Worm (Caenorhabditis elegans): ENCODE measurements around the gene str-252.

The str-252 gene

ce11 chrV:13909400-13909799 is 6.9 kb upstream of the str-252 start, which contains the start of gene C06B3.7 (continued):
- no peak for TF ChIP-seq ztf-11 (tag; optimal IDR thresholded peaks at IDR 0.05)
- TF ChIP-seq alr-1 (tag; optimal IDR thresholded peaks at IDR 0.05), result no peak
- TF ChIP-seq elt-3 (tag; optimal IDR thresholded peaks at IDR 0.05), result no peak
- TF ChIP-seq zag-1 (tag; optimal IDR thresholded peaks at IDR 0.05), result no peak

ce11 chrV:13915390-13915789 is 906 bp upstream of the str-252 start, which contains the start of gene gcy-32:
Gene gcy-32, minus strand, starts transcription at chrV:13915490.
- TF ChIP-seq ceh-16 (tag; optimal IDR thresholded peaks at IDR 0.05), result no peak
- no peak for TF ChIP-seq lin-39 (tag; optimal IDR thresholded peaks at IDR 0.05)
- TF ChIP-seq skn-1 (tag; optimal IDR thresholded peaks at IDR 0.05), result no peak
- TF ChIP-seq nhr-129 (tag; optimal IDR thresholded peaks at IDR 0.05), result no peak
- TF ChIP-seq unc-62 (GFP tag; optimal IDR thresholded peaks at IDR 0.05), result no peak
- TF ChIP-seq Y55F3AM.14 (GFP tag; optimal IDR thresholded peaks at IDR 0.05), result no peak
- TF ChIP-seq alr-1 (tag; optimal IDR thresholded peaks at IDR 0.05), result no peak
- no peak for TF ChIP-seq blmp-1 (tag; optimal IDR thresholded peaks at IDR 0.05; ENCODE audit: insufficient read depth)

DNA sequence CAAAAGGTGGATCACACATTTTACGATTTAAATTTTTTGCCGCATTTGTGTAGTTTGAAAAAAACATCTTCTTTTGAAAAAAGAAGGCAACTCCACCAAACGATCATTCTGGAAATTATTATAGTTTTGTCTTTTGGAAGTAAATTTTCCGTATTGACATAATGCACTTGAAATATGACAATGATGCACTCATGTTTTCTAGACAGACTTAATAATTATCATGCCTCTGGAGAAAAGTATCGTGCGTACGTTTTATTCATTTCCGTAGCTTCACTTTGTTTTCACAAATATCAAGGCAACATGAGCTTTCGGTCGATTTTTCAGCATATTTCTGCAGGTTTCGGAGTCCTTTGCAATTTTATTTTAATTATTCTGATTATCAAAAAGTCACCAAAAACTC is 2.0 kb downstream of the str-252 start, which contains the start of gene str-250:
Gene str-250, plus strand, starts transcription at position 301 of the 400 bp plus-strand sequence.
- TF ChIP-seq nhr-23 (tag; optimal IDR thresholded peaks at IDR 0.05), result no peak
- no peak for TF ChIP-seq unc-62 (GFP tag; optimal IDR thresholded peaks at IDR 0.05)
- TF ChIP-seq blmp-1 (tag; optimal IDR thresholded peaks at IDR 0.05; ENCODE audit: insufficient read depth), result no peak
- TF ChIP-seq snpc-4 (tag; optimal IDR thresholded peaks at IDR 0.05), result no peak
- TF ChIP-seq skn-1 (tag; optimal IDR thresholded peaks at IDR 0.05), result no peak
- no peak for TF ChIP-seq lin-39 (tag; optimal IDR thresholded peaks at IDR 0.05)
- no peak for TF ChIP-seq ztf-1 (GFP tag; conservative IDR thresholded peaks at IDR 0.05)
- TF ChIP-seq ama-1 (optimal IDR thresholded peaks at IDR 0.05), result no peak
- no peak for TF ChIP-seq nhr-11 (tag; optimal IDR thresholded peaks at IDR 0.05)
- no peak for TF ChIP-seq nhr-21 (tag; optimal IDR thresholded peaks at IDR 0.05)
- TF ChIP-seq nhr-129 (tag; optimal IDR thresholded peaks at IDR 0.05), result no peak
- TF ChIP-seq nhr-10 (tag; optimal IDR thresholded peaks at IDR 0.05), result no peak
- TF ChIP-seq elt-1 (tag; optimal IDR thresholded peaks at IDR 0.05), result no peak
- no peak for TF ChIP-seq zag-1 (tag; optimal IDR thresholded peaks at IDR 0.05)
- no peak for TF ChIP-seq fos-1 (tag; optimal IDR thresholded peaks at IDR 0.05)
- no peak for TF ChIP-seq alr-1 (tag; optimal IDR thresholded peaks at IDR 0.05)

- TF ChIP-seq mbf-1 (tag; optimal IDR thresholded peaks at IDR 0.05) (no peak), nhr-10 (tag; optimal IDR thresholded peaks at IDR 0.05) (no peak), ceh-82 (tag; optimal IDR thresholded peaks at IDR 0.05) (no peak), elt-1 (tag; optimal IDR thresholded peaks at IDR 0.05) (no peak), lin-11 (tag; optimal IDR thresholded peaks at IDR 0.05) (no peak), unc-62 (GFP tag; optimal IDR thresholded peaks at IDR 0.05) (no peak), peb-1 (tag; optimal IDR thresholded peaks at IDR 0.05) (no peak), ceh-16 (tag; optimal IDR thresholded peaks at IDR 0.05) (no peak), elt-3 (tag; optimal IDR thresholded peaks at IDR 0.05) (no peak), nhr-11 (tag; optimal IDR thresholded peaks at IDR 0.05) (no peak), Y55F3AM.14 (GFP tag; optimal IDR thresholded peaks at IDR 0.05) (no peak), nhr-25 (tag; optimal IDR thresholded peaks at IDR 0.05) (no peak), F13H6.1 (tag; optimal IDR thresholded peaks at IDR 0.05) (no peak), ztf-4 (tag; optimal IDR thresholded peaks at IDR 0.05) (no peak), nhr-21 (tag; optimal IDR thresholded peaks at IDR 0.05) (no peak), blmp-1 (tag; optimal IDR thresholded peaks at IDR 0.05; ENCODE audit: insufficient read depth) (no peak), ztf-11 (tag; optimal IDR thresholded peaks at IDR 0.05) (no peak), lin-13 (GFP tag; optimal IDR thresholded peaks at IDR 0.05) (no peak)
Observed at ce11 chrV:13920730-13921129, 4.4 kb downstream of the str-252 start, which contains the start of gene srx-42. Gene srx-42, plus strand, starts transcription at chrV:13921030.

DNA sequence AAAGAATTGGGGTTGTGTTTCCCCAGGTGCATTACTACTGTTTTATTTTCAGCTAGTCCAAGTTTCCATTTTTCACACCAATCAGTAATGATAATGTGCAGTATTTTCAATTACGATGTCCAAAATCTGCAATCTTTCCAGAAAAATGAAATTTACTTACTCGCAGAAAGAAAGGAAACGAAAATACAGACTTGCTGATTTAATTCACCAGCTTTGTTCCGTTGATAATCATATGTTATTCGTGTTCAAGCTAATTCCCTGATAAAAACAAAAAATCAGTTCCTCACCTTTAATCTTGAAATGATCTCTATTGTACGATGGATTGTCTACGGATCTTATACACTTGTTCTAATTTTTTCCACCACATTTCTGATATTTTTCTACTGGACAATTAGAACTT is 7.6 kb downstream of the str-252 start, which contains the start of gene srxa-11:
Gene srxa-11, plus strand, starts transcription at position 301 of the 400 bp plus-strand sequence.
- TF ChIP-seq mdl-1 (tag; optimal IDR thresholded peaks at IDR 0.05), result no peak
- no peak for TF ChIP-seq nhr-25 (tag; optimal IDR thresholded peaks at IDR 0.05)
- no peak for TF ChIP-seq peb-1 (tag; optimal IDR thresholded peaks at IDR 0.05)
- no peak for TF ChIP-seq nhr-10 (tag; optimal IDR thresholded peaks at IDR 0.05)
- TF ChIP-seq lin-13 (GFP tag; optimal IDR thresholded peaks at IDR 0.05), result no peak
- no peak for TF ChIP-seq unc-55 (GFP tag; optimal IDR thresholded peaks at IDR 0.05)
- TF ChIP-seq elt-3 (tag; optimal IDR thresholded peaks at IDR 0.05), result no peak
- TF ChIP-seq unc-39 (tag; optimal IDR thresholded peaks at IDR 0.05), result no peak
- TF ChIP-seq sma-3 (GFP tag; optimal IDR thresholded peaks at IDR 0.05), result no peak
- no peak for TF ChIP-seq dmd-4 (tag; optimal IDR thresholded peaks at IDR 0.05)
- no peak for TF ChIP-seq zag-1 (tag; optimal IDR thresholded peaks at IDR 0.05)
- no peak for TF ChIP-seq unc-62 (GFP tag; optimal IDR thresholded peaks at IDR 0.05)
- no peak for TF ChIP-seq snpc-4 (tag; optimal IDR thresholded peaks at IDR 0.05)
- TF ChIP-seq crh-2 (tag; optimal IDR thresholded peaks at IDR 0.05), result no peak
- TF ChIP-seq Y55F3AM.14 (GFP tag; optimal IDR thresholded peaks at IDR 0.05), result no peak
- no peak for TF ChIP-seq nhr-23 (tag; optimal IDR thresholded peaks at IDR 0.05)
- TF ChIP-seq fos-1 (tag; optimal IDR thresholded peaks at IDR 0.05), result no peak
- TF ChIP-seq nhr-11 (tag; optimal IDR thresholded peaks at IDR 0.05), result no peak
